Worm (Caenorhabditis elegans) whole organism, L2 larva: ENCODE measurements around the gene srw-84.

Source experiments
- C34F6.9 ChIP-seq: fragments of 150-350 bp; optimal IDR thresholded peaks from 2 replicates; lab custom pipeline; 2014; ENCODE audit warnings: missing biosample characterization, missing genetic modification characterization
- ama-1 ChIP-seq: fragments of 150-350 bp; optimal IDR thresholded peaks from 2 replicates; lab custom pipeline; 2018; ENCODE audit warnings: inconsistent platforms
- ceh-16 ChIP-seq: fragments of 150-350 bp; optimal IDR thresholded peaks from 2 replicates; lab custom pipeline; 2014; ENCODE audit warnings: missing biosample characterization, missing genetic modification characterization
- ceh-82 ChIP-seq: fragments of 150-350 bp; optimal IDR thresholded peaks from 2 replicates; lab custom pipeline; 2014; ENCODE audit warnings: missing biosample characterization, missing genetic modification characterization
- egl-27 ChIP-seq: sonication (generic microtip); optimal IDR thresholded peaks from 3 replicates; lab custom pipeline; 2017; ENCODE audit warnings: missing biosample characterization, missing genetic modification reagents, missing genetic modification characterization
- elt-1 ChIP-seq: fragments of 150-350 bp; optimal IDR thresholded peaks from 2 replicates; lab custom pipeline; 2014; ENCODE audit warnings: missing biosample characterization, missing genetic modification characterization
- fos-1 ChIP-seq: fragments of 150-350 bp; optimal IDR thresholded peaks from 2 replicates; lab custom pipeline; 2014; ENCODE audit warnings: missing biosample characterization, missing genetic modification characterization
- gmeb-1 ChIP-seq: fragments of 150-350 bp; optimal IDR thresholded peaks from 2 replicates; lab custom pipeline; 2014; ENCODE audit warnings: missing biosample characterization, missing genetic modification characterization
- lin-11 ChIP-seq: fragments of 150-350 bp; sonication (generic microtip); optimal IDR thresholded peaks from 2 replicates; lab custom pipeline; 2014; ENCODE audit warnings: missing biosample characterization, missing genetic modification characterization, inconsistent platforms, mixed read lengths
- lin-39 ChIP-seq: fragments of 150-350 bp; optimal IDR thresholded peaks from 2 replicates; lab custom pipeline; 2014; ENCODE audit warnings: missing biosample characterization, missing genetic modification reagents, missing genetic modification characterization
- lsy-2 ChIP-seq, 2 experiments: fragments of 150-350 bp in 1 of 2; sonication (generic microtip) in 1 of 2; optimal IDR thresholded peaks; 2 replicates each; lab custom pipeline; 2014 to 2017; ENCODE audit warnings: missing biosample characterization in 2 of 2, missing genetic modification characterization in 2 of 2
- mab-5 ChIP-seq: fragments of 150-350 bp; optimal IDR thresholded peaks from 2 replicates; lab custom pipeline; 2014; ENCODE audit warnings: missing biosample characterization, missing genetic modification characterization
- mbf-1 ChIP-seq: sonication (generic microtip); optimal IDR thresholded peaks from 2 replicates; lab custom pipeline; 2017; ENCODE audit warnings: missing biosample characterization, missing genetic modification characterization
- mdl-1 ChIP-seq, 2 experiments: fragments of 150-350 bp in 1 of 2; sonication (generic microtip) in 1 of 2; optimal IDR thresholded peaks; 2 replicates each; lab custom pipeline; 2017; ENCODE audit warnings: missing biosample characterization in 2 of 2, missing genetic modification characterization in 2 of 2
- nhr-10 ChIP-seq: sonication (generic microtip); optimal IDR thresholded peaks from 2 replicates; lab custom pipeline; 2017; ENCODE audit warnings: missing biosample characterization, missing genetic modification characterization
- nhr-12 ChIP-seq: fragments of 150-350 bp; optimal IDR thresholded peaks from 2 replicates; lab custom pipeline; 2014; ENCODE audit warnings: missing biosample characterization, missing genetic modification characterization
- nhr-129 ChIP-seq: fragments of 150-350 bp; optimal IDR thresholded peaks from 2 replicates; lab custom pipeline; 2014; ENCODE audit warnings: missing biosample characterization, missing genetic modification characterization
- nhr-23 ChIP-seq: fragments of 150-350 bp; optimal IDR thresholded peaks from 2 replicates; lab custom pipeline; 2014; ENCODE audit warnings: missing biosample characterization, missing genetic modification reagents, missing genetic modification characterization
- nhr-237 ChIP-seq: fragments of 150-350 bp; optimal IDR thresholded peaks from 2 replicates; lab custom pipeline; 2014; ENCODE audit warnings: missing biosample characterization, missing genetic modification characterization
- nhr-25 ChIP-seq: fragments of 150-350 bp; sonication (generic microtip); optimal IDR thresholded peaks from 3 replicates; lab custom pipeline; 2014; ENCODE audit warnings: missing biosample characterization, missing genetic modification characterization
- nhr-6 ChIP-seq: fragments of 150-350 bp; optimal IDR thresholded peaks from 2 replicates; lab custom pipeline; 2014; ENCODE audit warnings: missing biosample characterization, missing genetic modification characterization
- nhr-77 ChIP-seq: fragments of 150-350 bp; optimal IDR thresholded peaks from 2 replicates; lab custom pipeline; 2014; ENCODE audit warnings: missing biosample characterization, missing genetic modification characterization
- peb-1 ChIP-seq: fragments of 150-350 bp; optimal IDR thresholded peaks from 2 replicates; lab custom pipeline; 2014; ENCODE audit warnings: missing biosample characterization, missing genetic modification characterization
- skn-1 ChIP-seq: sonication (generic microtip); optimal IDR thresholded peaks from 2 replicates; lab custom pipeline; 2017; ENCODE audit warnings: missing biosample characterization, missing genetic modification characterization
- sma-3 ChIP-seq: sonication (generic microtip); optimal IDR thresholded peaks from 2 replicates; lab custom pipeline; 2016; ENCODE audit warnings: missing genetic modification reagents, missing genetic modification characterization, missing compliant biosample characterization
- sma-9 ChIP-seq, 2 experiments: fragments of 150-350 bp in 1 of 2; sonication (generic microtip) in 1 of 2; optimal IDR thresholded peaks; 2 replicates each; lab custom pipeline; 2014 to 2016; ENCODE audit warnings: missing genetic modification characterization in 2 of 2, mild to moderate bottlenecking in 1 of 2, missing biosample characterization in 1 of 2, missing compliant biosample characterization in 1 of 2, missing genetic modification reagents in 1 of 2, moderate library complexity in 1 of 2
- snpc-4 ChIP-seq: fragments of 150-350 bp; optimal IDR thresholded peaks from 2 replicates; lab custom pipeline; 2014; ENCODE audit warnings: missing biosample characterization, missing genetic modification characterization
- unc-39 ChIP-seq: fragments of 150-350 bp; optimal IDR thresholded peaks from 2 replicates; lab custom pipeline; 2014; ENCODE audit warnings: missing biosample characterization, missing genetic modification characterization
- unc-62 ChIP-seq: fragments of 150-350 bp; optimal IDR thresholded peaks from 2 replicates; lab custom pipeline; 2014; ENCODE audit warnings: missing biosample characterization, missing genetic modification reagents, missing genetic modification characterization

Gene srw-84

ce11 chrV:19405276-19405815 is 24.3 kb downstream of the srw-84 start, which contains the start of the genes C25F9.6 and C25F9.10:
Gene C25F9.6 (minus strand): TSS chrV:19405326.
Gene C25F9.10 (plus strand): TSS chrV:19405729.
- TF ChIP-seq fos-1 (tag; lab: Kevin White, UChicago) = peak; percentile 63
- peak; percentile 42 for TF ChIP-seq gmeb-1 (tag; lab: Kevin White, UChicago)
- no peak for TF ChIP-seq nhr-25 (tag; lab: Kevin White, UChicago)

- TF ChIP-seq fos-1 (tag; lab: Kevin White, UChicago) (peak; percentile 83), unc-39 (tag; lab: Kevin White, UChicago) (no peak), ama-1 (no peak)
Observed at ce11 chrV:19410663-19411062, 29.6 kb downstream of the srw-84 start, which contains the start of gene C25F9.5. Gene C25F9.5 (minus strand): TSS chrV:19410857.

- TF ChIP-seq fos-1 (tag; lab: Kevin White, UChicago) = peak; percentile 59
- TF ChIP-seq lin-11 = no peak
Observed at ce11 chrV:19416475-19416874, 35.4 kb downstream of the srw-84 start, which contains the start of the genes C25F9.4 and C25F9.9. Gene C25F9.4 (minus strand): TSS chrV:19416575. Gene C25F9.9 (plus strand): TSS chrV:19416611.

DNA sequence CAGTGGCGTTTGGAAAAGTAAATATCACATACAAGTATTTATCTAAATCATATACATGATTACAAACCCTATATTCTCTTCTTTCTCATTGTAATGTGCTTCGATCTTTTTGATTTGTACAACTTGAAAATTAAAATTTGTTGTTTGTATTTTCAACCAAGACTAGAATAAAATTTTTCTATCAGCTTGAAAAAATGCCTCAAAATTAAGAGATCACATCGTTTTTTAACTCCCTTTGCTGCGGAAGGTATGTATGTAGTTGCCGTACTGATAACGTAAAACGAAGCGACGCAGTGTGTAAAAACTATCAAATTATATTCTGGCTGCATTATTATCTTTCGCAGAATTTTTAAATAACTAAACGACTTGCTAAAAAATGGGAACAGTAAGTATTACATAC is 36.8 kb downstream of the srw-84 start, which contains the start of gene C25F9.15:
Gene C25F9.15, plus strand, starts transcription at position 301 of the 400 bp plus-strand sequence.
- TF ChIP-seq fos-1 (tag; lab: Kevin White, UChicago) (peak; percentile 40), egl-27 (tag; lab: Kevin White, UChicago) (no peak), ama-1 (no peak), nhr-77 (no peak), skn-1 (tag; lab: Kevin White, UChicago) (no peak), lin-39 (no peak), snpc-4 (tag; lab: Kevin White, UChicago) (no peak), mbf-1 (tag; lab: Kevin White, UChicago) (no peak)

- peak; percentile 1 for TF ChIP-seq fos-1 (tag; lab: Kevin White, UChicago)
Observed at ce11 chrV:19419301-19419700, 38.2 kb downstream of the srw-84 start.

- TF ChIP-seq nhr-25 (tag; lab: Kevin White, UChicago) (peak; percentile 47), egl-27 (tag; lab: Kevin White, UChicago) (no peak)
- TF ChIP-seq, all 48 proteins: peak for 1
Observed at ce11 chrV:19421131-19421530, 40.1 kb downstream of the srw-84 start, which contains the start of gene C25F9.2. Gene C25F9.2 (plus strand): TSS chrV:19421471.

DNA sequence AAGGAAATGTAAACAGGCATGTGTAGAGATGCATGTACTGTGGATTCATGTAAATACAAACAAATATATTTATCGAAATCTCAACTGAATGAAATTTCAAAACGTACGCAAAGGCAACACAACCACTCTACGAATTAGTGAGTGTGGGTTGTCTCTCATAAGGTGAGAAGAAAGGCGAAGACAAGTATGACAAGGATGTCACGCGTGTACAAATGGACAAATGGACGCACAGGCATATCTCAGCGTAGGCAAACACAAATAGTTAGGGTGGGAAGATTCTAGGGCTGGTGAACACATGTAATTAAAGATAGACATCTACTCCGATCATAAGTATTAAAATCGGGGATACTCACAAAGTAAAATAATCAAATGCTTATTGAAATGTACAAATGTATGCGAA is 47.0 kb downstream of the srw-84 start:
- TF ChIP-seq unc-39 (tag; lab: Kevin White, UChicago) (no peak), sma-9 (GFP tag; optimal IDR thresholded peaks at IDR 0.05; lab: Kevin White, UChicago) (no peak), sma-9 (tag; optimal IDR thresholded peaks at IDR 0.05; lab: Kevin White, UChicago) (no peak), ama-1 (no peak), nhr-25 (tag; lab: Kevin White, UChicago) (peak; percentile 23), mdl-1 (tag; optimal IDR thresholded peaks at IDR 0.05; lab: Kevin White, UChicago) (no peak), ceh-16 (tag; lab: Kevin White, UChicago) (no peak), gmeb-1 (tag; lab: Kevin White, UChicago) (no peak), nhr-129 (no peak)

DNA sequence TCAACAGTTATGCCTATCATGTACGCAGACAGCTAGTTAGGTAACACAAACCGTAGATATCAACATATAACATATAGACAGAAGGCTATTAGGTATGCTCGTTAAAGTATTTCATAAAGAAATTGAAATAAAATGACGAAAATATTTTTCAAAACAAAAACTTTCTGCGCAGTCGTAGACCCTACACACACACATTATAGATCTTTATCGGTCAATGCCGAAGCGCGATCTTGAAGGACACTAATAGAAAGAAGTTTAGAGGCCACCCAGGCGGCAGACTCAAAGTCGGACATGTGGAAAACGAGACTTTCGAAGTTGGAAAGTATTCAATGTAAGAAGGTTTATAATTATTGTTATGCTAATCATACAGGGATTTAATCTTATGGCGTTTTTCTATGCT is 47.9 kb downstream of the srw-84 start:
- no peak for TF ChIP-seq C34F6.9 (tag; lab: Kevin White, UChicago)
- no peak for TF ChIP-seq nhr-237 (tag; lab: Kevin White, UChicago)
- no peak for TF ChIP-seq sma-3 (GFP tag; lab: Kevin White, UChicago)
- TF ChIP-seq lin-11 = no peak
- peak; percentile 28 for TF ChIP-seq nhr-25 (tag; lab: Kevin White, UChicago)
- no peak for TF ChIP-seq gmeb-1 (tag; lab: Kevin White, UChicago)
- TF ChIP-seq mdl-1 (tag; optimal IDR thresholded peaks at IDR 0.05; lab: Kevin White, UChicago) = no peak
- TF ChIP-seq lsy-2 (tag; optimal IDR thresholded peaks at IDR 0.05; lab: Kevin White, UChicago) = no peak
- TF ChIP-seq nhr-6 (tag; lab: Kevin White, UChicago) = no peak
- peak; percentile 40 for TF ChIP-seq ceh-16 (tag; lab: Kevin White, UChicago)
- TF ChIP-seq nhr-77 = no peak
- TF ChIP-seq nhr-23 (tag; lab: Kevin White, UChicago) = peak; percentile 57
- no peak for TF ChIP-seq unc-62 (GFP tag; lab: Kevin White, UChicago)
- no peak for TF ChIP-seq lin-39
- TF ChIP-seq ama-1 = no peak
- no peak for TF ChIP-seq nhr-12 (tag; lab: Kevin White, UChicago)
- TF ChIP-seq elt-1 (tag; lab: Kevin White, UChicago) = peak; percentile 60
- TF ChIP-seq nhr-10 = no peak
- TF ChIP-seq mab-5 (tag; lab: Kevin White, UChicago) = no peak
- peak; percentile 56 for TF ChIP-seq sma-9 (GFP tag; optimal IDR thresholded peaks at IDR 0.05; lab: Kevin White, UChicago)
- no peak for TF ChIP-seq sma-9 (tag; optimal IDR thresholded peaks at IDR 0.05; lab: Kevin White, UChicago)
- TF ChIP-seq ceh-82 (tag; lab: Kevin White, UChicago) = no peak
- no peak for TF ChIP-seq peb-1 (tag; lab: Kevin White, UChicago)
- TF ChIP-seq unc-39 (tag; lab: Kevin White, UChicago) = no peak
